Worm (Caenorhabditis elegans) whole organism, late embryonic: Measurements from ENCODE around the gene K04D7.6.

ENCODE experiments used
- ceh-6 ChIP-seq: fragments of 200-800 bp; sonication (Bioruptor generic); optimal IDR thresholded peaks from 2 replicates; lab custom pipeline; 2018; ENCODE audit warnings: mild to moderate bottlenecking, missing genetic modification characterization, missing compliant biosample characterization
- npax-4 ChIP-seq: sonication (generic microtip); optimal IDR thresholded peaks from 2 replicates; lab custom pipeline; 2016; ENCODE audit warnings: missing genetic modification characterization, missing compliant biosample characterization

- TF ChIP-seq ceh-6 (GFP tag; lab: Kevin White, UChicago) (no peak), npax-4 (tag; lab: Kevin White, UChicago) (no peak)
Observed at ce11 chrIV:10177779-10178178, 28.3 kb downstream of the K04D7.6 start, which contains the start of gene mspn-1.
